Worm (Caenorhabditis elegans) whole organism, midembryonic: ENCODE measurements around the gene T05A8.7.

Experiments used
- T22C8.4 ChIP-seq: fragments of 200-800 bp; sonication (Bioruptor generic); IDR thresholded peaks from 2 replicates; pipeline ENCODE4 v1.3.6; 2022; ENCODE audit warnings: missing genetic modification characterization, missing compliant biosample characterization
- cog-1 ChIP-seq: sonication (generic microtip); optimal IDR thresholded peaks from 2 replicates; lab custom pipeline; 2016; ENCODE audit warnings: missing genetic modification characterization, missing compliant biosample characterization
- flt-1 ChIP-seq: fragments of 200-800 bp; sonication (Bioruptor generic); IDR thresholded peaks from 2 replicates; pipeline ENCODE4 v1.3.6; 2022; ENCODE audit warnings: missing genetic modification characterization, missing compliant biosample characterization
- klf-2 ChIP-seq: fragments of 200-800 bp; sonication (Bioruptor generic); conservative IDR thresholded peaks from 2 replicates; pipeline ENCODE4 v1.3.6; 2022; ENCODE audit warnings: missing genetic modification reagents, missing genetic modification characterization, missing compliant biosample characterization
- med-1 ChIP-seq: sonication (generic microtip); optimal IDR thresholded peaks from 2 replicates; lab custom pipeline; 2017; ENCODE audit warnings: missing genetic modification characterization, mild to moderate bottlenecking, missing compliant biosample characterization, antibody characterized with exemption, missing genetic modification reagents; ENCODE audit not compliant: insufficient read depth
- ref-1 ChIP-seq: fragments of 200-800 bp; sonication (Bioruptor generic); conservative IDR thresholded peaks from 2 replicates; pipeline ENCODE4 v1.3.6; 2022; ENCODE audit warnings: missing genetic modification reagents, missing genetic modification characterization, missing compliant biosample characterization
- tab-1 ChIP-seq: fragments of 200-800 bp; sonication (Bioruptor generic); IDR thresholded peaks from 2 replicates; pipeline ENCODE4 v1.3.6; 2022; ENCODE audit warnings: missing genetic modification characterization, missing compliant biosample characterization
- ztf-23 ChIP-seq: fragments of 200-800 bp; sonication (Bioruptor generic); IDR thresholded peaks from 2 replicates; pipeline ENCODE4 v1.3.6; 2022; ENCODE audit warnings: missing genetic modification reagents, missing genetic modification characterization, missing compliant biosample characterization
- ztf-29 ChIP-seq: fragments of 200-800 bp; sonication (Bioruptor generic); IDR thresholded peaks from 2 replicates; pipeline ENCODE4 v1.3.6; 2022; ENCODE audit warnings: missing genetic modification reagents, missing genetic modification characterization, missing compliant biosample characterization

The T05A8.7 gene

ce11 chrII:2762108-2762507 lies 20.0 kb upstream of the T05A8.7 start, which contains the start of gene fbxb-106:
Gene fbxb-106, plus strand, starts transcription at chrII:2762408.
- TF ChIP-seq cog-1 (tag; lab: Kevin White, UChicago) (no peak), med-1 (no peak), tab-1 (GFP tag; lab: Robert Waterston, UW) (no peak), ztf-29 (no peak)

ce11 chrII:2758476-2758875 lies 16.3 kb upstream of the T05A8.7 start, which contains the start of gene fbxb-107:
Gene fbxb-107, plus strand, starts transcription at chrII:2758772.
- TF ChIP-seq T22C8.4 = peak; percentile 18; the same call in 1 of the 2 replicates
- TF ChIP-seq tab-1 (GFP tag; lab: Robert Waterston, UW) = no peak

ce11 chrII:2757954-2758353 lies 15.8 kb upstream of the T05A8.7 start, which contains the start of gene F29A7.8:
Gene F29A7.8, minus strand, starts transcription at chrII:2758054.
- no peak for TF ChIP-seq tab-1 (GFP tag; lab: Robert Waterston, UW)
- no peak for TF ChIP-seq flt-1
- no peak for TF ChIP-seq ref-1
- TF ChIP-seq med-1 = no peak
- no peak for TF ChIP-seq ztf-23 (GFP tag; lab: Robert Waterston, UW)
- no peak for TF ChIP-seq klf-2 (GFP tag; lab: Robert Waterston, UW)
- TF ChIP-seq T22C8.4 = no peak
- no peak for TF ChIP-seq cog-1 (tag; lab: Kevin White, UChicago)
- TF ChIP-seq ztf-29 = no peak

- TF ChIP-seq ref-1 (no peak), klf-2 (GFP tag; lab: Robert Waterston, UW) (no peak), ztf-29 (no peak), ztf-23 (GFP tag; lab: Robert Waterston, UW) (no peak), med-1 (no peak), T22C8.4 (no peak), tab-1 (GFP tag; lab: Robert Waterston, UW) (no peak), flt-1 (no peak), cog-1 (tag; lab: Kevin White, UChicago) (no peak)
Measured at ce11 chrII:2756351-2756750, 14.2 kb upstream of the T05A8.7 start.

- TF ChIP-seq tab-1 (GFP tag; lab: Robert Waterston, UW) (no peak), ztf-29 (no peak), flt-1 (no peak), ztf-23 (GFP tag; lab: Robert Waterston, UW) (no peak), ref-1 (no peak), klf-2 (GFP tag; lab: Robert Waterston, UW) (no peak), cog-1 (tag; lab: Kevin White, UChicago) (no peak), med-1 (no peak), T22C8.4 (no peak)
Measured at ce11 chrII:2754595-2754994, 12.4 kb upstream of the T05A8.7 start.

- TF ChIP-seq ref-1 (no peak), klf-2 (GFP tag; lab: Robert Waterston, UW) (no peak), ztf-29 (no peak), T22C8.4 (no peak), tab-1 (GFP tag; lab: Robert Waterston, UW) (no peak), med-1 (no peak), cog-1 (tag; lab: Kevin White, UChicago) (no peak), ztf-23 (GFP tag; lab: Robert Waterston, UW) (no peak), flt-1 (no peak)
Measured at ce11 chrII:2752999-2753398, 10.8 kb upstream of the T05A8.7 start, which contains the start of gene F29A7.3. Gene F29A7.3, plus strand, starts transcription at chrII:2753299.

- no peak for TF ChIP-seq ztf-29
- TF ChIP-seq ztf-23 (GFP tag; lab: Robert Waterston, UW) = peak; percentile 72; the same call in 1 of the 2 replicates
- TF ChIP-seq flt-1 = peak; percentile 65
- peak; percentile 20 for TF ChIP-seq cog-1 (tag; lab: Kevin White, UChicago)
Measured at ce11 chrII:2752536-2752935, 10.4 kb upstream of the T05A8.7 start, which contains the start of gene F29A7.6. Gene F29A7.6, minus strand, starts transcription at chrII:2752611.

ce11 chrII:2751278-2751677 lies 9.1 kb upstream of the T05A8.7 start:
- no peak for TF ChIP-seq tab-1 (GFP tag; lab: Robert Waterston, UW)
- TF ChIP-seq ztf-29 = no peak
- no peak for TF ChIP-seq med-1

- TF ChIP-seq ref-1 (no peak), ztf-23 (GFP tag; lab: Robert Waterston, UW) (no peak), ztf-29 (no peak)
Measured at ce11 chrII:2749595-2750048, 7.5 kb upstream of the T05A8.7 start, which contains the start of gene F29A7.4. Gene F29A7.4, plus strand, starts transcription at chrII:2749998.

- TF ChIP-seq klf-2 (GFP tag; lab: Robert Waterston, UW) = no peak
- no peak for TF ChIP-seq cog-1 (tag; lab: Kevin White, UChicago)
- TF ChIP-seq T22C8.4 = no peak
- TF ChIP-seq tab-1 (GFP tag; lab: Robert Waterston, UW) = no peak
- TF ChIP-seq ztf-29 = no peak
- no peak for TF ChIP-seq ref-1
Measured at ce11 chrII:2747956-2748621, 5.9 kb upstream of the T05A8.7 start.

- TF ChIP-seq cog-1 (tag; lab: Kevin White, UChicago) (no peak), ztf-23 (GFP tag; lab: Robert Waterston, UW) (no peak), med-1 (no peak), flt-1 (no peak), T22C8.4 (no peak), ref-1 (no peak), ztf-29 (no peak), klf-2 (GFP tag; lab: Robert Waterston, UW) (no peak), tab-1 (GFP tag; lab: Robert Waterston, UW) (no peak)
Measured at ce11 chrII:2741405-2741804, 746 bp downstream of the T05A8.7 start.
